Fruit fly (Drosophila melanogaster) whole organism, embryonic: ENCODE results near the gene Targ3.
A peak's percentile ranks its signal among the peaks of the same experiment; 100 is the strongest.

Experiments used
- Atf-2 ChIP-seq: fragments of 200-800 bp; sonication (Bioruptor generic); optimal IDR thresholded peaks from 2 replicates; lab custom pipeline; 2016; ENCODE audit warnings: missing biosample characterization, missing genetic modification characterization
- Atf3 ChIP-seq: fragments of 200-800 bp; sonication (Bioruptor generic); optimal IDR thresholded peaks from 3 replicates; lab custom pipeline; 2016; ENCODE audit warnings: missing biosample characterization, missing genetic modification characterization
- Awh ChIP-seq: fragments of 200-800 bp; sonication (Bioruptor generic); IDR thresholded peaks from 2 replicates; pipeline ENCODE4, ENCODE4 v1.3.6; 2022; ENCODE audit warnings: missing biosample characterization, missing genetic modification characterization
- Blimp-1 ChIP-seq: fragments of 200-800 bp; sonication (Bioruptor generic); optimal IDR thresholded peaks from 3 replicates; lab custom pipeline; 2018; ENCODE audit warnings: missing biosample characterization, missing genetic modification characterization, mild to moderate bottlenecking, moderate library complexity, missing genetic modification reagents
- CG10959 ChIP-seq: fragments of 200-800 bp; sonication (Bioruptor generic); IDR thresholded peaks from 2 replicates; pipeline ENCODE4 v1.3.6; 2022; ENCODE audit warnings: missing biosample characterization, missing genetic modification characterization
- CG11085 ChIP-seq: fragments of 200-800 bp; sonication (Bioruptor generic); IDR thresholded peaks from 2 replicates; pipeline ENCODE4 v1.3.6; 2022; ENCODE audit warnings: missing biosample characterization, missing genetic modification characterization
- CG13296 ChIP-seq: fragments of 200-800 bp; sonication (Bioruptor generic); optimal IDR thresholded peaks from 3 replicates; lab custom pipeline; 2018; ENCODE audit warnings: missing biosample characterization, mild to moderate bottlenecking, missing genetic modification characterization
- CG14014 ChIP-seq: fragments of 200-800 bp; sonication (Bioruptor generic); IDR thresholded peaks from 2 replicates; pipeline ENCODE4 v1.3.6; 2022; ENCODE audit warnings: missing biosample characterization, missing genetic modification characterization
- CG15269 ChIP-seq: fragments of 200-800 bp; sonication (Bioruptor generic); optimal IDR thresholded peaks from 2 replicates; lab custom pipeline; 2018; ENCODE audit warnings: missing biosample characterization, mild to moderate bottlenecking, missing genetic modification characterization, moderate library complexity
- CG16779 ChIP-seq: fragments of 200-800 bp; sonication (Bioruptor generic); IDR thresholded peaks from 2 replicates; pipeline ENCODE4 v1.3.6; 2022; ENCODE audit warnings: missing biosample characterization, missing genetic modification characterization
- CG17186 ChIP-seq: fragments of 200-800 bp; sonication (Bioruptor generic); optimal IDR thresholded peaks from 3 replicates; lab custom pipeline; 2017; ENCODE audit warnings: missing biosample characterization, missing genetic modification reagents, missing genetic modification characterization
- CG17802 ChIP-seq: fragments of 200-800 bp; sonication (Bioruptor generic); optimal IDR thresholded peaks from 2 replicates; lab custom pipeline; 2018; ENCODE audit warnings: missing biosample characterization, mild to moderate bottlenecking, missing genetic modification characterization, moderate library complexity
- CG1792 ChIP-seq: fragments of 200-800 bp; sonication (Bioruptor generic); optimal IDR thresholded peaks from 2 replicates; lab custom pipeline; 2016; ENCODE audit warnings: missing biosample characterization, missing genetic modification characterization
- CG18764 ChIP-seq: fragments of 200-800 bp; sonication (Bioruptor generic); optimal IDR thresholded peaks from 3 replicates; lab custom pipeline; 2016; ENCODE audit warnings: missing biosample characterization, missing genetic modification characterization
- CG2129 ChIP-seq: fragments of 200-800 bp; sonication (Bioruptor generic); IDR thresholded peaks from 2 replicates; pipeline ENCODE4 v1.3.6; 2022; ENCODE audit warnings: missing biosample characterization, missing genetic modification characterization; ENCODE audit not compliant: partially characterized antibody
- CG32532 ChIP-seq: fragments of 200-800 bp; sonication (Bioruptor generic); IDR thresholded peaks from 2 replicates; pipeline ENCODE4 v1.3.6; 2022; ENCODE audit warnings: missing biosample characterization, missing genetic modification characterization
- CG34376 ChIP-seq: fragments of 200-800 bp; sonication (Bioruptor generic); optimal IDR thresholded peaks from 2 replicates; lab custom pipeline; 2018; ENCODE audit warnings: missing biosample characterization, mild to moderate bottlenecking, missing genetic modification characterization
- CG4360 ChIP-seq: fragments of 200-800 bp; sonication (Bioruptor generic); IDR thresholded peaks from 2 replicates; pipeline ENCODE4 v1.3.6; 2022; ENCODE audit warnings: missing biosample characterization, missing genetic modification characterization
- CG6683 ChIP-seq: fragments of 200-800 bp; sonication (Bioruptor generic); optimal IDR thresholded peaks from 2 replicates; lab custom pipeline; 2017; ENCODE audit warnings: missing biosample characterization, mild to moderate bottlenecking, missing genetic modification characterization, missing genetic modification reagents
- CG6765 ChIP-seq: fragments of 200-800 bp; sonication (Bioruptor generic); optimal IDR thresholded peaks from 3 replicates; lab custom pipeline; 2017; ENCODE audit warnings: missing biosample characterization, mild to moderate bottlenecking, missing genetic modification characterization
- CG7271 ChIP-seq: fragments of 200-800 bp; sonication (Bioruptor generic); optimal IDR thresholded peaks from 2 replicates; lab custom pipeline; 2018; ENCODE audit warnings: missing biosample characterization, mild to moderate bottlenecking, missing genetic modification characterization, moderate library complexity
- CG7372 ChIP-seq: fragments of 200-800 bp; sonication (Bioruptor generic); IDR thresholded peaks from 2 replicates; pipeline ENCODE4 v1.3.6; 2022; ENCODE audit warnings: missing biosample characterization, missing genetic modification characterization
- CG7839 ChIP-seq: fragments of 200-800 bp; sonication (Bioruptor generic); optimal IDR thresholded peaks from 3 replicates; lab custom pipeline; 2018; ENCODE audit warnings: missing biosample characterization, mild to moderate bottlenecking, missing genetic modification characterization, moderate library complexity
- CG8944 ChIP-seq: fragments of 200-800 bp; sonication (Bioruptor generic); optimal IDR thresholded peaks from 3 replicates; lab custom pipeline; 2016; ENCODE audit warnings: missing biosample characterization, missing genetic modification characterization
- CG9437 ChIP-seq: fragments of 200-800 bp; sonication (Bioruptor generic); optimal IDR thresholded peaks from 2 replicates; lab custom pipeline; 2018; ENCODE audit warnings: missing biosample characterization, mild to moderate bottlenecking, missing genetic modification characterization
- CG9609 ChIP-seq: fragments of 200-800 bp; sonication (Bioruptor generic); optimal IDR thresholded peaks from 3 replicates; lab custom pipeline; 2016; ENCODE audit warnings: missing biosample characterization, missing genetic modification characterization
- CG9932 ChIP-seq: fragments of 200-800 bp; sonication (Bioruptor generic); IDR thresholded peaks from 2 replicates; pipeline ENCODE4 v1.3.6; 2022; ENCODE audit warnings: missing biosample characterization, missing genetic modification characterization
- E2f1 ChIP-seq: fragments of 200-800 bp; sonication (Bioruptor generic); IDR thresholded peaks from 2 replicates; pipeline ENCODE4 v1.3.6; 2022; ENCODE audit warnings: missing biosample characterization, missing genetic modification characterization
- GATAe ChIP-seq: fragments of 200-800 bp; sonication (Bioruptor generic); conservative IDR thresholded peaks from 2 replicates; pipeline ENCODE4 v1.3.6; 2022; ENCODE audit warnings: missing biosample characterization, missing genetic modification characterization
- Hr51 ChIP-seq, 2 experiments: fragments of 200-800 bp; sonication (Bioruptor generic); optimal IDR thresholded peaks; 2 replicates in 1 of 2; 3 replicates in 1 of 2; lab custom pipeline; 2016 to 2018; ENCODE audit warnings: missing biosample characterization in 2 of 2, missing genetic modification characterization in 2 of 2, mild to moderate bottlenecking in 1 of 2, moderate library complexity in 1 of 2
- Lpt ChIP-seq: fragments of >200 bp; optimal IDR thresholded peaks from 2 replicates; lab custom pipeline; 2018; ENCODE audit warnings: missing biosample characterization, missing genetic modification characterization
- NK7.1 ChIP-seq: fragments of 200-800 bp; sonication (Bioruptor generic); optimal IDR thresholded peaks from 3 replicates; lab custom pipeline; 2016; ENCODE audit warnings: missing biosample characterization, missing genetic modification characterization
- Nf-YC ChIP-seq: fragments of 200-800 bp; optimal IDR thresholded peaks from 3 replicates; lab custom pipeline; 2019; ENCODE audit warnings: missing biosample characterization, mild to moderate bottlenecking, missing genetic modification characterization, moderate library complexity
- Poxn ChIP-seq: fragments of 200-800 bp; sonication (Bioruptor generic); IDR thresholded peaks from 2 replicates; pipeline ENCODE4 v1.3.6; 2022; ENCODE audit warnings: missing biosample characterization, missing genetic modification characterization
- Trl ChIP-seq, 3 experiments: fragments of >200 bp in 2 of 3; fragments of 200-800 bp in 1 of 3; sonication (Bioruptor generic) in 1 of 3; optimal IDR thresholded peaks; 2 replicates in 1 of 3; 3 replicates in 2 of 3; lab custom pipeline; 2016 to 2017; ENCODE audit warnings: missing biosample characterization in 1 of 3, missing genetic modification characterization in 1 of 3
- Vsx1 ChIP-seq: fragments of 200-800 bp; sonication (Bioruptor generic); optimal IDR thresholded peaks from 2 replicates; lab custom pipeline; 2017; ENCODE audit warnings: missing biosample characterization, mild to moderate bottlenecking, missing genetic modification characterization, missing genetic modification reagents
- ase ChIP-seq: fragments of 200-800 bp; sonication (Bioruptor generic); IDR thresholded peaks from 3 replicates; pipeline ENCODE4 v1.3.6; 2022; ENCODE audit warnings: missing biosample characterization, missing genetic modification characterization
- ash1 ChIP-seq: fragments of 200-800 bp; sonication (Bioruptor generic); optimal IDR thresholded peaks from 2 replicates; lab custom pipeline; 2018; ENCODE audit warnings: missing biosample characterization, mild to moderate bottlenecking, missing genetic modification characterization
- da ChIP-seq: fragments of 200-800 bp; sonication (Bioruptor generic); optimal IDR thresholded peaks from 2 replicates; lab custom pipeline; 2016; ENCODE audit warnings: missing biosample characterization, missing genetic modification characterization
- emc ChIP-seq: fragments of 200-800 bp; sonication (Bioruptor generic); optimal IDR thresholded peaks from 2 replicates; lab custom pipeline; 2016; ENCODE audit warnings: missing biosample characterization, missing genetic modification characterization
- esg ChIP-seq: fragments of 200-800 bp; sonication (Bioruptor generic); conservative IDR thresholded peaks from 2 replicates; pipeline ENCODE4 v1.3.6; 2022; ENCODE audit warnings: missing biosample characterization, missing genetic modification characterization
- gce ChIP-seq: fragments of 200-800 bp; sonication (Bioruptor generic); IDR thresholded peaks from 3 replicates; pipeline ENCODE4 v1.3.6; 2022; ENCODE audit warnings: missing biosample characterization, missing genetic modification characterization
- knrl ChIP-seq: fragments of 200-800 bp; sonication (Bioruptor generic); IDR thresholded peaks from 3 replicates; pipeline ENCODE4 v1.3.6; 2022; ENCODE audit warnings: missing biosample characterization, missing genetic modification characterization; ENCODE audit not compliant: partially characterized antibody
- lab ChIP-seq: fragments of 200-800 bp; sonication (Bioruptor generic); optimal IDR thresholded peaks from 3 replicates; lab custom pipeline; 2017; ENCODE audit warnings: missing biosample characterization, missing genetic modification characterization, mild to moderate bottlenecking, moderate library complexity, missing genetic modification reagents
- lbe ChIP-seq: fragments of 200-800 bp; sonication (Bioruptor generic); optimal IDR thresholded peaks from 2 replicates; lab custom pipeline; 2016; ENCODE audit warnings: missing biosample characterization, mild to moderate bottlenecking, missing genetic modification characterization
- onecut ChIP-seq: fragments of 200-800 bp; sonication (Bioruptor generic); IDR thresholded peaks from 2 replicates; pipeline ENCODE4 v1.3.6; 2022; ENCODE audit warnings: missing biosample characterization, missing genetic modification characterization
- p53 ChIP-seq: fragments of 200-800 bp; sonication (Bioruptor generic); optimal IDR thresholded peaks from 2 replicates; lab custom pipeline; 2016; ENCODE audit warnings: missing biosample characterization, missing genetic modification characterization
- pan ChIP-seq, 4 experiments: fragments of >200 bp in 3 of 4; fragments of 200-800 bp in 1 of 4; sonication (Bioruptor generic) in 1 of 4; optimal IDR thresholded peaks in 3 of 4; IDR thresholded peaks in 1 of 4; 2 replicates each; pipeline versions ENCODE4 v1.3.6 to Lab custom; 2017 to 2022; ENCODE audit warnings: missing biosample characterization in 2 of 4, missing genetic modification characterization in 2 of 4, mixed read lengths in 1 of 4
- slou ChIP-seq: fragments of 200-800 bp; sonication (Bioruptor generic); optimal IDR thresholded peaks from 3 replicates; lab custom pipeline; 2016; ENCODE audit warnings: missing biosample characterization, missing genetic modification characterization
- tap ChIP-seq: fragments of 200-800 bp; optimal IDR thresholded peaks from 3 replicates; lab custom pipeline; 2019; ENCODE audit warnings: missing biosample characterization, mild to moderate bottlenecking, missing genetic modification characterization, moderate library complexity
- wdn ChIP-seq: fragments of 200-800 bp; sonication (Bioruptor generic); IDR thresholded peaks from 2 replicates; pipeline ENCODE4 v1.3.6; 2022; ENCODE audit warnings: missing biosample characterization, missing genetic modification characterization

Targ3 gene

DNA sequence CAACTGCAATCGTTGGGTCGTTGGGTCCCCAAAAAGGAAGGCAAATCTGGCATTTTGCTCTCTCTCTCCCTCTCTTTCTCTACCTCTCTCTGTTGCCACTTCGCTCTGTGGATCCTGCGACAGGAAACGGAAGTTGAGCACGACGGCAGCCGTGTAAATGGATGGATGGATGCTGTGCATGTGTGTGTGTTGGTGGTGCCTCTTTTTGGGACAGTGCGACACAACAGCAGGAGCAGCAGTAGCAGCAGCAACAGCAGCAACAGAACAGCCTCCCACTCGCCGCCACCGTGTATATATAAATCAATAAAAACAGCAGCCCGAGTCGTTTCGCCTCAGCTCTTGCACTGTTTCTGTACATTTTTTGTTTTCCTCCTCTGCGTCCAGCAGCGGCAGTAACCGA lies 4.6 kb upstream of the Targ3 start (continued):
- TF ChIP-seq CG6765 = peak; percentile 60
- TF ChIP-seq pan (optimal IDR thresholded peaks at IDR 0.05; lab: Kevin White, UChicago) = no peak
- no peak for TF ChIP-seq pan (GFP tag; optimal IDR thresholded peaks at IDR 0.05 in 1 of 2, IDR thresholded peaks at IDR 0.05 in 1 of 2)
- TF ChIP-seq CG18764 (GFP tag; lab: Kevin White, UChicago) = no peak
- no peak for TF ChIP-seq CG11085 (GFP tag; lab: Robert Waterston, UW)
- no peak for TF ChIP-seq CG10959
- peak; percentile 61 for TF ChIP-seq lab
- no peak for TF ChIP-seq CG17802 (tag; lab: Kevin White, UChicago)
- no peak for TF ChIP-seq gce (GFP tag; lab: Robert Waterston, UW)
- no peak for TF ChIP-seq Hr51 (GFP tag; optimal IDR thresholded peaks at IDR 0.05; lab: Kevin White, UChicago)
- TF ChIP-seq ase = no peak
- no peak for TF ChIP-seq CG9609 (GFP tag; lab: Kevin White, UChicago)
- no peak for TF ChIP-seq Poxn (GFP tag; lab: Robert Waterston, UW)
- TF ChIP-seq CG34376 (GFP tag; lab: Kevin White, UChicago) = peak; percentile 65
- no peak for TF ChIP-seq Atf3 (GFP tag; lab: Kevin White, UChicago)
- 0 out of 2 replicates have a peak, but pooled peaks have one; percentile 6 for TF ChIP-seq CG32532 (GFP tag; lab: Robert Waterston, UW)
- no peak for TF ChIP-seq tap (tag; lab: Kevin White, UChicago)
- no peak for TF ChIP-seq esg
- TF ChIP-seq CG9932 (GFP tag; lab: Robert Waterston, UW) = no peak
- no peak for TF ChIP-seq CG7372
- TF ChIP-seq knrl (GFP tag; lab: Robert Waterston, UW) = no peak
- TF ChIP-seq lbe (GFP tag; lab: Kevin White, UChicago) = no peak
- TF ChIP-seq CG8944 (GFP tag; lab: Kevin White, UChicago) = no peak
- TF ChIP-seq p53 = no peak
- TF ChIP-seq Blimp-1 (GFP tag; lab: Kevin White, UChicago) = no peak
- peak; percentile 24 to 25 for TF ChIP-seq Trl (optimal IDR thresholded peaks at IDR 0.05; lab: Kevin White, UChicago)
- no peak for TF ChIP-seq Trl (GFP tag; optimal IDR thresholded peaks at IDR 0.05; lab: Kevin White, UChicago)
- no peak for TF ChIP-seq emc (GFP tag; lab: Kevin White, UChicago)
- peak; percentile 56; the same call in 1 of the 2 replicates for TF ChIP-seq CG16779
- TF ChIP-seq GATAe (GFP tag; lab: Robert Waterston, UW) = no peak
- no peak for TF ChIP-seq CG4360 (GFP tag; lab: Robert Waterston, UW)
- TF ChIP-seq CG7839 (tag; lab: Kevin White, UChicago) = no peak
- TF ChIP-seq CG9437 (GFP tag; lab: Kevin White, UChicago) = no peak
- no peak for TF ChIP-seq da (GFP tag; lab: Kevin White, UChicago)
- TF ChIP-seq Nf-YC = no peak
- no peak for TF ChIP-seq Vsx1 (GFP tag; lab: Kevin White, UChicago)
- TF ChIP-seq CG6683 (GFP tag; lab: Kevin White, UChicago) = no peak
- TF ChIP-seq Lpt (GFP tag; lab: Kevin White, UChicago) = no peak
- TF ChIP-seq E2f1 (GFP tag; lab: Robert Waterston, UW) = no peak
- TF ChIP-seq onecut (GFP tag; lab: Robert Waterston, UW) = peak; percentile 70
- TF ChIP-seq CG17186 (GFP tag; lab: Kevin White, UChicago) = no peak
- TF ChIP-seq CG13296 = peak; percentile 35
- TF ChIP-seq Atf-2 = no peak
- no peak for TF ChIP-seq Awh (GFP tag; lab: Robert Waterston, UW)
- TF ChIP-seq wdn (GFP tag; lab: Robert Waterston, UW) = no peak
- no peak for TF ChIP-seq CG2129
- no peak for TF ChIP-seq CG1792 (GFP tag; lab: Kevin White, UChicago)
- TF ChIP-seq NK7.1 (GFP tag; lab: Kevin White, UChicago) = no peak
- TF ChIP-seq CG15269 (tag; lab: Kevin White, UChicago) = no peak
- TF ChIP-seq slou = no peak
- no peak for TF ChIP-seq ash1
- TF ChIP-seq CG7271 (tag; lab: Kevin White, UChicago) = no peak
- TF ChIP-seq CG14014 (GFP tag; lab: Robert Waterston, UW) = no peak
